Worm (Caenorhabditis elegans): ENCODE results near the gene T26H5.10.
A peak's percentile ranks its signal among the peaks of the same experiment; 100 is the strongest.

The T26H5.10 gene

DNA sequence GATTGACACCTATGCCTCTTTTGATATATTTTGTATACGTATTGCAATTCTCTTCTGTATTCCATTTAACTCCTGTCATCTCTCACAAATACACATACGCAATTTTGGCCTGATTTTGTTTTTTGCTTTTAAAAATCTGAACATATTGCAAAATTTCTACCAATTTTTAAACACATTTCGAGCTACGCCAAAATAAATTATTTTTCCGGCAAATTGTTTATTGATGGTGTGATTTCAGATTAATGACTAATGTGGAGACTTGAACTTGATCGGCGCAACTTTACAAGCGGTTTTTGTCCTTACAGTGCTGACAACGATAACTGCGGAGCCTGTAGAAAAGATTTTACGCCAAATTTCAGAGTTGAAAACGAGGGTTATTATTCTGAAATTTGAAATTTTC is 46.5 kb downstream of the T26H5.10 start (continued):
- TF ChIP-seq ccch-3 (GFP tag; optimal IDR thresholded peaks at IDR 0.05) (no peak), lin-54 (GFP tag; optimal IDR thresholded peaks at IDR 0.05) (no peak), pha-4 (tag; optimal IDR thresholded peaks at IDR 0.05) (no peak), F52B5.7 (tag; optimal IDR thresholded peaks at IDR 0.05) (no peak), Y56A3A.18 (GFP tag; IDR thresholded peaks at IDR 0.05) (no peak), K11D2.4 (GFP tag; IDR thresholded peaks at IDR 0.05) (no peak), nfyb-1 (GFP tag; IDR thresholded peaks at IDR 0.05) (no peak), ztf-28 (GFP tag; IDR thresholded peaks at IDR 0.05) (no peak), egl-44 (GFP tag; IDR thresholded peaks at IDR 0.05) (no peak), lsl-1 (GFP tag; optimal IDR thresholded peaks at IDR 0.05) (peak; percentile 37), egl-18 (GFP tag; IDR thresholded peaks at IDR 0.05) (0 out of 2 replicates have a peak, but pooled peaks have one; percentile 40), madf-6 (GFP tag; IDR thresholded peaks at IDR 0.05) (peak; percentile 73), F39B2.1 (GFP tag; IDR thresholded peaks at IDR 0.05) (no peak), T07F8.4 (tag; optimal IDR thresholded peaks at IDR 0.05) (no peak), dpl-1 (GFP tag; optimal IDR thresholded peaks at IDR 0.05) (no peak), nfya-2 (GFP tag; IDR thresholded peaks at IDR 0.05) (no peak), let-526 (GFP tag; IDR thresholded peaks at IDR 0.05) (no peak), attf-3 (GFP tag; conservative IDR thresholded peaks at IDR 0.05) (no peak), snpc-4 (GFP tag; optimal IDR thresholded peaks at IDR 0.05) (peak; percentile 29), snpc-4 (tag; optimal IDR thresholded peaks at IDR 0.05) (no peak), cebp-1 (GFP tag; IDR thresholded peaks at IDR 0.05) (no peak), cebp-1 (tag; optimal IDR thresholded peaks at IDR 0.05) (no peak), akir-1 (GFP tag; optimal IDR thresholded peaks at IDR 0.05) (no peak), chd-7 (tag; optimal IDR thresholded peaks at IDR 0.05) (no peak), ztf-3 (GFP tag; optimal IDR thresholded peaks at IDR 0.05) (no peak), efl-1 (GFP tag; optimal IDR thresholded peaks at IDR 0.05) (no peak), F49E8.2 (tag; optimal IDR thresholded peaks at IDR 0.05; ENCODE audit: insufficient read depth) (peak; percentile 38), F33H1.4 (GFP tag; IDR thresholded peaks at IDR 0.05) (no peak), dpff-1 (tag; optimal IDR thresholded peaks at IDR 0.05) (no peak), sea-2 (GFP tag; IDR thresholded peaks at IDR 0.05) (no peak), snpc-1.1 (tag; optimal IDR thresholded peaks at IDR 0.05; ENCODE audit: insufficient read depth) (peak; percentile 34), cebp-2 (GFP tag; IDR thresholded peaks at IDR 0.05) (no peak), F10E7.11 (tag; optimal IDR thresholded peaks at IDR 0.05) (peak; percentile 17), C17E4.6 (GFP tag; IDR thresholded peaks at IDR 0.05) (0 out of 2 replicates have a peak, but pooled peaks have one; percentile 12), lin-35 (GFP tag; optimal IDR thresholded peaks at IDR 0.05) (peak in 1 of 3 experiments; percentile 2), B0035.1 (tag; optimal IDR thresholded peaks at IDR 0.05) (no peak), ztf-25 (GFP tag; IDR thresholded peaks at IDR 0.05) (no peak), snpc-3.4 (tag; optimal IDR thresholded peaks at IDR 0.05) (peak; percentile 13), tbx-9 (tag; optimal IDR thresholded peaks at IDR 0.05; ENCODE audit: borderline replicate concordance) (no peak), nfya-1 (tag; optimal IDR thresholded peaks at IDR 0.05; ENCODE audit: borderline replicate concordance, insufficient read depth) (no peak), ceh-27 (GFP tag; optimal IDR thresholded peaks at IDR 0.05) (no peak), F23B12.7 (tag; optimal IDR thresholded peaks at IDR 0.05; ENCODE audit: insufficient read depth) (no peak), unc-62 (GFP tag; optimal IDR thresholded peaks at IDR 0.05) (no peak), let-607 (tag; optimal IDR thresholded peaks at IDR 0.05) (no peak), sdz-38 (tag; optimal IDR thresholded peaks at IDR 0.05) (no peak), ztf-18 (tag; optimal IDR thresholded peaks at IDR 0.05) (no peak), D2030.7 (GFP tag; IDR thresholded peaks at IDR 0.05) (0 out of 2 replicates have a peak, but pooled peaks have one; percentile 10), repo-1 (tag; optimal IDR thresholded peaks at IDR 0.05) (no peak), hlh-12 (tag; optimal IDR thresholded peaks at IDR 0.05) (no peak)

All from whole organism, young adult.